Fruit fly (Drosophila melanogaster) whole organism, adult: Measurements from ENCODE around the gene PpV.

Experiments
- CG11617 ChIP-seq: fragments of 200-800 bp; sonication (Bioruptor generic); optimal IDR thresholded peaks from 2 replicates; lab custom pipeline; 2017; ENCODE audit warnings: mild to moderate bottlenecking, missing biosample characterization, missing genetic modification reagents, missing genetic modification characterization
- CG12768 ChIP-seq: fragments of 200-800 bp; sonication (Bioruptor generic); optimal IDR thresholded peaks from 2 replicates; lab custom pipeline; 2017; ENCODE audit warnings: missing biosample characterization, missing genetic modification characterization, mild to moderate bottlenecking, moderate library complexity, missing genetic modification reagents
- CG14711 ChIP-seq: fragments of 200-800 bp; sonication (Bioruptor generic); optimal IDR thresholded peaks from 2 replicates; lab custom pipeline; 2018; ENCODE audit warnings: missing biosample characterization, mild to moderate bottlenecking, missing genetic modification characterization, moderate library complexity
- CG1620 ChIP-seq: fragments of 200-800 bp; sonication (Bioruptor generic); optimal IDR thresholded peaks from 2 replicates; lab custom pipeline; 2016; ENCODE audit warnings: missing biosample characterization, missing genetic modification characterization
- CG33017 ChIP-seq: fragments of 200-800 bp; sonication (Bioruptor generic); optimal IDR thresholded peaks from 2 replicates; lab custom pipeline; 2018; ENCODE audit warnings: missing biosample characterization, mild to moderate bottlenecking, missing genetic modification characterization, moderate library complexity
- CG5204 ChIP-seq: fragments of 200-800 bp; sonication (Bioruptor generic); optimal IDR thresholded peaks from 2 replicates; lab custom pipeline; 2016; ENCODE audit warnings: missing biosample characterization, missing genetic modification characterization
- CG7045 ChIP-seq: fragments of 200-800 bp; sonication (Bioruptor generic); optimal IDR thresholded peaks from 2 replicates; lab custom pipeline; 2017; ENCODE audit warnings: missing biosample characterization, mild to moderate bottlenecking, missing genetic modification characterization
- CG7101 ChIP-seq: fragments of 200-800 bp; sonication (Bioruptor generic); optimal IDR thresholded peaks from 2 replicates; lab custom pipeline; 2018; ENCODE audit warnings: missing biosample characterization, mild to moderate bottlenecking, missing genetic modification characterization, moderate library complexity
- Clk ChIP-seq: fragments of 200-800 bp; sonication (Bioruptor generic); optimal IDR thresholded peaks from 2 replicates; lab custom pipeline; 2017; ENCODE audit warnings: missing biosample characterization, missing genetic modification characterization
- Crg-1 ChIP-seq: fragments of 200-800 bp; sonication (Bioruptor generic); optimal IDR thresholded peaks from 2 replicates; lab custom pipeline; 2016; ENCODE audit warnings: missing biosample characterization, missing genetic modification characterization
- Hr96 ChIP-seq: fragments of 200-800 bp; sonication (Bioruptor generic); optimal IDR thresholded peaks from 2 replicates; lab custom pipeline; 2016; ENCODE audit warnings: missing biosample characterization, missing genetic modification characterization
- Mnt ChIP-seq: fragments of 200-800 bp; sonication (Bioruptor generic); optimal IDR thresholded peaks from 2 replicates; lab custom pipeline; 2016; ENCODE audit warnings: missing biosample characterization, mild to moderate bottlenecking, missing genetic modification characterization
- bab1 ChIP-seq: fragments of 200-800 bp; sonication (Bioruptor generic); optimal IDR thresholded peaks from 3 replicates; lab custom pipeline; 2019; ENCODE audit warnings: missing biosample characterization, mild to moderate bottlenecking, missing genetic modification characterization, moderate library complexity
- cic ChIP-seq: fragments of 200-800 bp; sonication (Bioruptor generic); optimal IDR thresholded peaks from 2 replicates; lab custom pipeline; 2017; ENCODE audit warnings: missing biosample characterization, mild to moderate bottlenecking, missing genetic modification characterization, moderate library complexity
- cnc ChIP-seq, 2 experiments: fragments of >200 bp; optimal IDR thresholded peaks; 2 replicates each; lab custom pipeline; 2017
- kay ChIP-seq: fragments of 200-800 bp; sonication (Bioruptor generic); peaks from one replicate; lab custom pipeline; 2016; ENCODE audit warnings: missing biosample characterization, missing genetic modification characterization, borderline replicate concordance
- ovo ChIP-seq: fragments of 200-800 bp; sonication (Bioruptor generic); optimal IDR thresholded peaks from 2 replicates; lab custom pipeline; 2016; ENCODE audit warnings: missing biosample characterization, missing genetic modification characterization
- pad ChIP-seq: fragments of 200-800 bp; sonication (Bioruptor generic); optimal IDR thresholded peaks from 3 replicates; lab custom pipeline; 2017; ENCODE audit warnings: missing biosample characterization, missing genetic modification characterization, mild to moderate bottlenecking, moderate library complexity, missing genetic modification reagents
- tj ChIP-seq: fragments of 200-800 bp; sonication (Bioruptor generic); optimal IDR thresholded peaks from 3 replicates; lab custom pipeline; 2017; ENCODE audit warnings: missing biosample characterization, mild to moderate bottlenecking, missing genetic modification characterization, moderate library complexity
- toe ChIP-seq: fragments of 200-800 bp; sonication (Bioruptor generic); optimal IDR thresholded peaks from 2 replicates; lab custom pipeline; 2016; ENCODE audit warnings: missing biosample characterization, missing genetic modification characterization

PpV gene

DNA sequence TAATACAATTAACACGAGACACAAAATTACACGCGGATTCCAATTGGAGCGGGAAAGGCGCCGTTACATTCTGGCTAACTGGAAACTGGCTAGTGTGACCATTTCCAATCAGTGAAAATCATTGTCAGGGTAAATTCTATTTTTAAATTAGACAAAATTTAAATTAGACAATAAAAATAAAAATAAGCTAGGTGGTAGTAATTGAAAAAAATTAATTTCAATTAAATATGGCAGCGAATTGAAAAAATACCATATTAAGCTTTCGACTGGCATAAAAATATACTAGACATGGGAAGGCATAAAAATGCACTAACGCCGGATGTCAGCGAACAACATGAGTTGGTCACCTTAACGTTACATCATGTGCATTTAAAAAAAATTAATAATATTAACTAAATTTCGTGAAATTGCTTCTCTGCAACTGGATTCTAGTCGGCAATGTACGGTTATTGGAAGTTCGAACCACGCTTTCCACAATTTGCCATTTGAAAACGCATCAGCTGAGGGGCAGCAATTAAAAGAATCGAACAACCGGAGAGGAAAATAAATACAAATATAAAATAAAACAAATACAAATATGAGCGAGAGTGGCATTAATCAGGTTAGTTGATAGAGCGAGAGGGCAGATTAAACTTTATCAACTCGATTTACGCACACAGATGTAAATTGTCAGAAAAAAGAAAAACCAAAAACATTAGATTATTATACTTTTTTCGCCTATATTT is 6.9 kb downstream of the PpV start, which contains the start of the genes swa and Marf:
swa (minus strand) TSS at position 77 of the 725 bp plus-strand sequence.
Marf (plus strand) TSS at position 318 of the 725 bp plus-strand sequence.
- no peak for TF ChIP-seq CG12768 (GFP tag; lab: Kevin White, UChicago)
- TF ChIP-seq CG14711 (tag; lab: Kevin White, UChicago), result no peak
- no peak for TF ChIP-seq bab1 (GFP tag; lab: Kevin White, UChicago)
- TF ChIP-seq kay (GFP tag; lab: Kevin White, UChicago), result peak; percentile 88
- TF ChIP-seq CG7101, result no peak
- TF ChIP-seq tj (GFP tag; lab: Kevin White, UChicago), result no peak
- TF ChIP-seq CG7045 (GFP tag; lab: Kevin White, UChicago), result no peak
- TF ChIP-seq pad, result no peak

dm6 chrX:6361215-6361614 is 11.5 kb downstream of the PpV start:
- TF ChIP-seq pad (no peak), cic (no peak), CG11617 (no peak), Clk (GFP tag; lab: Kevin White, UChicago) (no peak), CG14711 (tag; lab: Kevin White, UChicago) (no peak), Mnt (GFP tag; lab: Kevin White, UChicago) (no peak), CG7045 (GFP tag; lab: Kevin White, UChicago) (no peak), bab1 (GFP tag; lab: Kevin White, UChicago) (no peak), kay (GFP tag; lab: Kevin White, UChicago) (no peak), CG5204 (no peak), toe (GFP tag; lab: Kevin White, UChicago) (no peak)

DNA sequence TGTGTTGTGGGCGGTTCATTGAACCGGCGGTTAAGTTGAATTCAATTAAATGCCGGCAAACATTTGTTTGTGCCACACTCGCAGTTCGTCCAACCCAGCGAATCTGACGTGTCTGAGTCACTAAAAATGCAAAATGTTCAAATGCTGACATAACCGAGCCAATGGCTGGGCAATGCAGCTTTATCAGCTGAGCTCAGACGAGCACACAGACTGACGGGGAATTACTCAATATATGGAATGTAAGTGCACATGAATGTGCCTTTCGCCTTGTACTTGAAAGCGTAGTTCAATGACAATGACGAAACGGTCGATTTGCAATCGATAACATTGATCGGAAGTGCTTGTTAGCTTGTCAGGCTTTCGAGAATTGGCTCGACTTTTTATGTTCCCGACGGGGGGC is 14.5 kb downstream of the PpV start:
- peak; percentile 75 for TF ChIP-seq kay (GFP tag; lab: Kevin White, UChicago)
- no peak for TF ChIP-seq Mnt (GFP tag; lab: Kevin White, UChicago)
- TF ChIP-seq CG12768 (GFP tag; lab: Kevin White, UChicago), result no peak
- no peak for TF ChIP-seq ovo (GFP tag; lab: Kevin White, UChicago)
- peak; percentile 12 for TF ChIP-seq tj (GFP tag; lab: Kevin White, UChicago)

dm6 chrX:6357456-6358007 is 15.2 kb downstream of the PpV start:
- no peak for TF ChIP-seq CG33017
- no peak for TF ChIP-seq CG1620
- no peak for TF ChIP-seq CG11617
- no peak for TF ChIP-seq Crg-1
- peak; percentile 26 for TF ChIP-seq cic
- TF ChIP-seq Mnt (GFP tag; lab: Kevin White, UChicago), result no peak
- no peak for TF ChIP-seq cnc (optimal IDR thresholded peaks at IDR 0.05; lab: Kevin White, UChicago)
- no peak for TF ChIP-seq Hr96 (GFP tag; lab: Kevin White, UChicago)
- no peak for TF ChIP-seq ovo (GFP tag; lab: Kevin White, UChicago)
- TF ChIP-seq CG7101, result peak; percentile 35
- peak; percentile 55 for TF ChIP-seq CG12768 (GFP tag; lab: Kevin White, UChicago)
- no peak for TF ChIP-seq bab1 (GFP tag; lab: Kevin White, UChicago)
- TF ChIP-seq CG14711 (tag; lab: Kevin White, UChicago), result no peak
- TF ChIP-seq CG7045 (GFP tag; lab: Kevin White, UChicago), result no peak
- TF ChIP-seq kay (GFP tag; lab: Kevin White, UChicago), result no peak

dm6 chrX:6356748-6357397 is 15.8 kb downstream of the PpV start:
- TF ChIP-seq tj (GFP tag; lab: Kevin White, UChicago) (peak; percentile 23), pad (no peak), Mnt (GFP tag; lab: Kevin White, UChicago) (no peak), cic (peak; percentile 77), kay (GFP tag; lab: Kevin White, UChicago) (no peak), ovo (GFP tag; lab: Kevin White, UChicago) (peak; percentile 7), Hr96 (GFP tag; lab: Kevin White, UChicago) (no peak)

DNA sequence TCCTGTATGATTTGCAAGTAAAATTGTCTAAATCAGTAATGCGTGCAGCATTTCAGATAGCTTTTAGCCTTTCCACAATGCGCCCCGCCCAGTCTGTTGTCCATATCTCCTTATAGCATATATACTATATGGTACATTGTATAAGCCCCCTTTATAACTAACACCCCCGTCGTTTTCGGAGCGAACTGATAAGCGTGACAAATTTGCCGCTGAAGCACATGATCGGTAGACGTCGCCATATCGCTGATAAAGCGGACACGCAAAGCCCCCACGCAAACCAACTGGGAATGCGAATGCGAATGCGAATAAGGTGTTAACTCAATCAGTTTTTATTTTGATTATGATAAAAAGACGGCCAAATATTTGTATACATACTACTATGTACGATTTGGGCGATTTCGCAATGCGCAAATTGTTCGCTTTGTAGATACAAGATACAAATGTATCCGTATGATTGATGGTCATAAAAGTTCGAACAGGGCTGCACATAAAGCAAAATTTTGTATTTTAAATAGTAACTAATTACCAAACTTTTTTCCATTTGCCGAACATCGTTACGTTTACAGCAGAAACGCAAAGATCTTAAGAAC is 17.5 kb downstream of the PpV start:
- TF ChIP-seq Hr96 (GFP tag; lab: Kevin White, UChicago) (no peak), cnc (optimal IDR thresholded peaks at IDR 0.05; lab: Kevin White, UChicago) (no peak), CG7045 (GFP tag; lab: Kevin White, UChicago) (no peak), CG7101 (peak; percentile 16), CG33017 (peak; percentile 15), Mnt (GFP tag; lab: Kevin White, UChicago) (peak; percentile 56), CG14711 (tag; lab: Kevin White, UChicago) (no peak), CG1620 (no peak), ovo (GFP tag; lab: Kevin White, UChicago) (no peak), cic (no peak), CG12768 (GFP tag; lab: Kevin White, UChicago) (no peak), pad (no peak), kay (GFP tag; lab: Kevin White, UChicago) (peak; percentile 57), tj (GFP tag; lab: Kevin White, UChicago) (peak; percentile 64), Crg-1 (no peak), Clk (GFP tag; lab: Kevin White, UChicago) (no peak), CG11617 (no peak), bab1 (GFP tag; lab: Kevin White, UChicago) (no peak), toe (GFP tag; lab: Kevin White, UChicago) (no peak), CG5204 (no peak)
